Fruit fly (Drosophila melanogaster) whole organism: ENCODE data around the gene sphinx1.

Experiments
- CG8478 ChIP-seq: fragments of >200 bp; optimal IDR thresholded peaks from 2 replicates; lab custom pipeline; 2018; ENCODE audit warnings: inconsistent platforms
- EcR ChIP-seq, 2 experiments: fragments of >200 bp; optimal IDR thresholded peaks; 2 replicates each; lab custom pipeline; 2017; ENCODE audit warnings: missing biosample characterization in 2 of 2, missing genetic modification characterization in 2 of 2, missing genetic modification reagents in 2 of 2
- psq ChIP-seq: fragments of >200 bp; optimal IDR thresholded peaks from 2 replicates; lab custom pipeline; 2017

DNA sequence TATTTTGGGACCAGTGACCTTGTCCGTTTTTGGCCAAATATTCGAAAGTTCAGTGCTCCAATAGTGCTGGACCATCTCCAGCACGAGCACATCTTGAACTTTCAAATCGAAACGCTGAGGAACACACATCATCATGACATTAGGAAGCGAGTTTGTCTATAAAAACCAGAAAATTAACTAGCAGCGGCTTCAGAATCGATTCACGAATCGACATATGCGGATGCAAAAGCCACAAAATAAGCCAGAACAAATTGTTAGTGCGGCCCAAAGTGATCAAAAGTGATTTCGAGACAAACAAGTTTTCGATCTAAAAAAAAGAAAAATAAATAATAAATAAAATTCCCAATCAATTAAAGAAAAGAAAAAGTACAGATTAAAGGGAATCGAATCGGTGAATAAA lies 48.8 kb downstream of the sphinx1 start, which contains the start of gene CG8563:
- no peak for TF ChIP-seq EcR (GFP tag; optimal IDR thresholded peaks at IDR 0.05; lab: Kevin White, UChicago)
- no peak for TF ChIP-seq CG8478 (lab: Kevin White, UChicago)
- no peak for TF ChIP-seq psq (lab: Kevin White, UChicago)
